Worm (Caenorhabditis elegans) whole organism, young adult: ENCODE data around the gene rpl-11.1.
A peak's percentile ranks its signal among the peaks of the same experiment; 100 is the strongest.

Experiments
- B0261.1 ChIP-seq: sonication (generic microtip); optimal IDR thresholded peaks from 2 replicates; lab custom pipeline; 2016; ENCODE audit warnings: mild to moderate bottlenecking, missing genetic modification characterization, moderate library complexity, missing compliant biosample characterization
- B0336.3 ChIP-seq: fragments of 200-800 bp; sonication (Bioruptor generic); IDR thresholded peaks from 2 replicates; pipeline ENCODE4 v1.3.6; 2022; ENCODE audit warnings: missing genetic modification characterization, missing compliant biosample characterization
- F10E7.11 ChIP-seq: sonication (generic microtip); optimal IDR thresholded peaks from 2 replicates; lab custom pipeline; 2017; ENCODE audit warnings: mild to moderate bottlenecking, missing genetic modification characterization, moderate library complexity, missing compliant biosample characterization
- F22D6.2 ChIP-seq: sonication (generic microtip); optimal IDR thresholded peaks from 2 replicates; lab custom pipeline; 2016; ENCODE audit warnings: mild to moderate bottlenecking, missing genetic modification characterization, missing compliant biosample characterization
- F33H1.4 ChIP-seq: fragments of 200-800 bp; sonication (Bioruptor generic); IDR thresholded peaks from 2 replicates; pipeline ENCODE4 v1.3.6; 2022; ENCODE audit warnings: missing genetic modification reagents, missing genetic modification characterization, missing compliant biosample characterization
- F39B2.1 ChIP-seq: fragments of 200-800 bp; sonication (Bioruptor generic); IDR thresholded peaks from 2 replicates; pipeline ENCODE4 v1.3.6; 2022; ENCODE audit warnings: missing genetic modification reagents, missing genetic modification characterization, missing compliant biosample characterization
- F52B5.7 ChIP-seq: sonication (generic microtip); optimal IDR thresholded peaks from 2 replicates; lab custom pipeline; 2016; ENCODE audit warnings: mild to moderate bottlenecking, missing genetic modification characterization, missing compliant biosample characterization
- K11D2.4 ChIP-seq: fragments of 200-800 bp; sonication (Bioruptor generic); IDR thresholded peaks from 2 replicates; pipeline ENCODE4 v1.3.6; 2022; ENCODE audit warnings: missing genetic modification reagents, missing genetic modification characterization, missing compliant biosample characterization
- K12H6.12 ChIP-seq: fragments of 200-800 bp; sonication (Bioruptor generic); optimal IDR thresholded peaks from 2 replicates; lab custom pipeline; 2018; ENCODE audit warnings: mild to moderate bottlenecking, missing genetic modification characterization, missing compliant biosample characterization
- ZK185.1 ChIP-seq: sonication (generic microtip); optimal IDR thresholded peaks from 2 replicates; lab custom pipeline; 2016; ENCODE audit warnings: mild to moderate bottlenecking, missing genetic modification characterization, missing compliant biosample characterization; ENCODE audit not compliant: poor library complexity, severe bottlenecking
- akir-1 ChIP-seq: fragments of 200-800 bp; sonication (Bioruptor generic); optimal IDR thresholded peaks from 2 replicates; lab custom pipeline; 2018; ENCODE audit warnings: mild to moderate bottlenecking, missing genetic modification characterization, moderate library complexity, missing compliant biosample characterization
- ama-1 ChIP-seq, 3 experiments: fragments of 150-350 bp in 1 of 3; sonication (generic microtip) in 2 of 3; optimal IDR thresholded peaks; 2 replicates each; lab custom pipeline; 2014 to 2018; ENCODE audit warnings: missing biosample characterization in 2 of 3, missing genetic modification characterization in 2 of 3, missing genetic modification reagents in 2 of 3
- attf-5 ChIP-seq: fragments of 200-800 bp; sonication (Bioruptor generic); optimal IDR thresholded peaks from 2 replicates; lab custom pipeline; 2018; ENCODE audit warnings: mild to moderate bottlenecking, missing genetic modification characterization, missing compliant biosample characterization
- attf-6 ChIP-seq: fragments of 200-800 bp; sonication (Bioruptor generic); IDR thresholded peaks from 2 replicates; pipeline ENCODE4 v1.3.6; 2022; ENCODE audit warnings: missing genetic modification reagents, missing genetic modification characterization, missing compliant biosample characterization
- cebp-1 ChIP-seq, 2 experiments: fragments of 200-800 bp in 1 of 2; sonication (Bioruptor generic) in 1 of 2; sonication (generic microtip) in 1 of 2; IDR thresholded peaks in 1 of 2; optimal IDR thresholded peaks in 1 of 2; 2 replicates each; pipeline versions ENCODE4 v1.3.6 to Lab custom; 2017 to 2022; ENCODE audit warnings: missing compliant biosample characterization in 2 of 2, missing genetic modification characterization in 2 of 2, mild to moderate bottlenecking in 1 of 2, missing genetic modification reagents in 1 of 2, moderate library complexity in 1 of 2
- cebp-2 ChIP-seq: fragments of 200-800 bp; sonication (Bioruptor generic); IDR thresholded peaks from 2 replicates; pipeline ENCODE4 v1.3.6; 2022; ENCODE audit warnings: missing genetic modification characterization, missing compliant biosample characterization
- ceh-100 ChIP-seq: fragments of 200-800 bp; sonication (Bioruptor generic); IDR thresholded peaks from 2 replicates; pipeline ENCODE4 v1.3.6; 2022; ENCODE audit warnings: missing genetic modification reagents, missing genetic modification characterization, missing compliant biosample characterization
- ceh-40 ChIP-seq: fragments of 200-800 bp; sonication (Bioruptor generic); IDR thresholded peaks from 2 replicates; pipeline ENCODE4 v1.3.6; 2022; ENCODE audit warnings: missing genetic modification characterization, missing compliant biosample characterization
- ceh-91 ChIP-seq: fragments of 200-800 bp; sonication (Bioruptor generic); IDR thresholded peaks from 2 replicates; pipeline ENCODE4 v1.3.6; 2022; ENCODE audit warnings: missing genetic modification reagents, missing genetic modification characterization, missing compliant biosample characterization
- chd-7 ChIP-seq: sonication (generic microtip); optimal IDR thresholded peaks from 2 replicates; lab custom pipeline; 2016; ENCODE audit warnings: mild to moderate bottlenecking, missing genetic modification characterization, moderate library complexity, missing compliant biosample characterization
- egrh-3 ChIP-seq: fragments of 200-800 bp; sonication (Bioruptor generic); IDR thresholded peaks from 2 replicates; pipeline ENCODE4 v1.3.6; 2022; ENCODE audit warnings: missing genetic modification reagents, missing genetic modification characterization, missing compliant biosample characterization
- hlh-26 ChIP-seq: fragments of 200-800 bp; sonication (Bioruptor generic); conservative IDR thresholded peaks from 2 replicates; pipeline ENCODE4 v1.3.6; 2022; ENCODE audit warnings: missing genetic modification reagents, missing genetic modification characterization, missing compliant biosample characterization
- let-607 ChIP-seq, 2 experiments: fragments of 200-800 bp in 1 of 2; sonication (Bioruptor generic) in 1 of 2; sonication (generic microtip) in 1 of 2; optimal IDR thresholded peaks; 2 replicates each; lab custom pipeline; 2016 to 2018; ENCODE audit warnings: mild to moderate bottlenecking in 2 of 2, missing compliant biosample characterization in 2 of 2, missing genetic modification characterization in 2 of 2, moderate library complexity in 2 of 2, missing genotype in 1 of 2
- lin-40 ChIP-seq: sonication (generic microtip); optimal IDR thresholded peaks from 2 replicates; lab custom pipeline; 2016; ENCODE audit warnings: missing genetic modification characterization, mild to moderate bottlenecking, missing compliant biosample characterization, missing genotype, missing genetic modification reagents
- lir-1 ChIP-seq: fragments of 200-800 bp; sonication (Bioruptor generic); conservative IDR thresholded peaks from 2 replicates; pipeline ENCODE4 v1.3.6; 2022; ENCODE audit warnings: missing genetic modification reagents, missing genetic modification characterization, missing compliant biosample characterization
- lsy-27 ChIP-seq: sonication (generic microtip); optimal IDR thresholded peaks from 2 replicates; lab custom pipeline; 2017; ENCODE audit warnings: missing genetic modification characterization, mild to moderate bottlenecking, missing compliant biosample characterization, antibody characterized with exemption, missing genotype, borderline replicate concordance; ENCODE audit not compliant: insufficient read depth
- mxl-1 ChIP-seq: sonication (generic microtip); optimal IDR thresholded peaks from 2 replicates; lab custom pipeline; 2016; ENCODE audit warnings: missing genetic modification characterization, missing compliant biosample characterization
- nhr-27 ChIP-seq: fragments of 200-800 bp; sonication (Bioruptor generic); optimal IDR thresholded peaks from 2 replicates; lab custom pipeline; 2018; ENCODE audit warnings: mild to moderate bottlenecking, missing genetic modification characterization, moderate library complexity, missing compliant biosample characterization
- pbrm-1 ChIP-seq: fragments of 200-800 bp; sonication (Bioruptor generic); IDR thresholded peaks from 2 replicates; pipeline ENCODE4 v1.3.6; 2022; ENCODE audit warnings: missing genetic modification reagents, missing genetic modification characterization, missing compliant biosample characterization
- rcor-1 ChIP-seq: fragments of 200-800 bp; sonication (Bioruptor generic); IDR thresholded peaks from 2 replicates; pipeline ENCODE4 v1.3.6; 2022; ENCODE audit warnings: missing genetic modification reagents, missing genetic modification characterization, missing compliant biosample characterization
- repo-1 ChIP-seq: sonication (generic microtip); optimal IDR thresholded peaks from 2 replicates; lab custom pipeline; 2017; ENCODE audit warnings: mild to moderate bottlenecking, missing genetic modification characterization, missing compliant biosample characterization
- snpc-3.4 ChIP-seq: sonication (generic microtip); optimal IDR thresholded peaks from 2 replicates; lab custom pipeline; 2017; ENCODE audit warnings: missing genetic modification characterization, mild to moderate bottlenecking, missing compliant biosample characterization, antibody characterized with exemption, moderate library complexity, missing genotype, missing genetic modification reagents
- sptf-2 ChIP-seq: fragments of 200-800 bp; sonication (Bioruptor generic); optimal IDR thresholded peaks from 2 replicates; lab custom pipeline; 2018; ENCODE audit warnings: mild to moderate bottlenecking, missing genetic modification characterization, missing compliant biosample characterization
- unc-130 ChIP-seq: sonication (generic microtip); optimal IDR thresholded peaks from 2 replicates; lab custom pipeline; 2016; ENCODE audit warnings: missing genetic modification reagents, missing genetic modification characterization, missing compliant biosample characterization
- unc-62 ChIP-seq: fragments of 150-350 bp; optimal IDR thresholded peaks from 2 replicates; lab custom pipeline; 2014; ENCODE audit warnings: missing biosample characterization, missing genetic modification reagents, missing genetic modification characterization
- xnd-1 ChIP-seq: sonication (generic microtip); optimal IDR thresholded peaks from 2 replicates; lab custom pipeline; 2016; ENCODE audit warnings: missing genotype, missing genetic modification reagents, missing genetic modification characterization, missing compliant biosample characterization
- zfh-2 ChIP-seq: fragments of 200-800 bp; sonication (Bioruptor generic); conservative IDR thresholded peaks from 2 replicates; pipeline ENCODE4 v1.3.6; 2022; ENCODE audit warnings: missing genetic modification reagents, missing genetic modification characterization, missing compliant biosample characterization
- ztf-28 ChIP-seq: fragments of 200-800 bp; sonication (Bioruptor generic); IDR thresholded peaks from 2 replicates; pipeline ENCODE4 v1.3.6; 2022; ENCODE audit warnings: missing genetic modification reagents, missing genetic modification characterization, missing compliant biosample characterization
- ztf-3 ChIP-seq: fragments of 200-800 bp; sonication (Bioruptor generic); optimal IDR thresholded peaks from 2 replicates; lab custom pipeline; 2018; ENCODE audit warnings: mild to moderate bottlenecking, missing genetic modification characterization, missing compliant biosample characterization

rpl-11.1 gene

DNA sequence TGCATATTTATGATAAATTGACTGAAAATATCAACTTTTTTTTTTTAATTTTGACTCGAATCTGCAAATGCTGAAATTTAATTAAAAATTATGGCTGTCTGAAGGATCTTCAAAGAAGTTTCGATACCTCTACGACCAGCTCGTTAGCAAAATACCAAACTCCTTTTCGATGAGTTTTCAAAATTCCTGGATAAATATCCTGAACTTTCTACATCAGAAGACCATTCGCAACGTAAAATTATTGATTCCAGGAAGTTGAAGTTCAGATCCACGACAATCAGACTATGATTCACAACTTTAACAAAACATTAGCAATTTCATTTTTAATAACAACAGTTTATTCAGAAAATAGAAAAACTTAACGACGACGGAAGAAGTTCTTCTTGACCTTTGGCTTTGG, 853 bp downstream of the rpl-11.1 start (continued):
- no peak for TF ChIP-seq repo-1 (tag; lab: Kevin White, UChicago)
- no peak for TF ChIP-seq chd-7
- TF ChIP-seq akir-1 (GFP tag; lab: Kevin White, UChicago) = no peak
- no peak for TF ChIP-seq F10E7.11
- TF ChIP-seq cebp-2 (GFP tag; lab: Robert Waterston, UW) = 0 out of 2 replicates have a peak, but pooled peaks have one; percentile 52
- TF ChIP-seq F22D6.2 (tag; lab: Kevin White, UChicago) = no peak
- peak; percentile 54; the same call in 1 of the 2 replicates for TF ChIP-seq F33H1.4 (GFP tag; lab: Robert Waterston, UW)
- no peak for TF ChIP-seq unc-62 (GFP tag; lab: Kevin White, UChicago)
- TF ChIP-seq K11D2.4 (GFP tag; lab: Robert Waterston, UW) = no peak
- peak; percentile 51 for TF ChIP-seq pbrm-1 (GFP tag; lab: Robert Waterston, UW)
- TF ChIP-seq rcor-1 (GFP tag; lab: Robert Waterston, UW) = peak; percentile 68
- no peak for TF ChIP-seq K12H6.12 (tag; lab: Kevin White, UChicago)
- TF ChIP-seq ceh-100 = peak; percentile 33; the same call in 1 of the 2 replicates
- no peak for TF ChIP-seq cebp-1 (GFP tag; IDR thresholded peaks at IDR 0.05; lab: Robert Waterston, UW)
- TF ChIP-seq cebp-1 (tag; optimal IDR thresholded peaks at IDR 0.05; lab: Kevin White, UChicago) = peak; percentile 41
- TF ChIP-seq B0336.3 (GFP tag; lab: Robert Waterston, UW) = peak; percentile 93
- no peak for TF ChIP-seq attf-5 (GFP tag; lab: Kevin White, UChicago)
- 0 out of 2 replicates have a peak, but pooled peaks have one; percentile 34 for TF ChIP-seq F39B2.1 (GFP tag; lab: Robert Waterston, UW)
- 0 out of 2 replicates have a peak, but pooled peaks have one; percentile 61 for TF ChIP-seq attf-6 (GFP tag; lab: Robert Waterston, UW)
- TF ChIP-seq snpc-3.4 (tag; lab: Kevin White, UChicago) = peak; percentile 53
- TF ChIP-seq let-607 (tag; optimal IDR thresholded peaks at IDR 0.05; lab: Kevin White, UChicago) = peak in 1 of 2 experiments; percentile 7
- TF ChIP-seq F52B5.7 (tag; lab: Kevin White, UChicago) = peak; percentile 9
- TF ChIP-seq lir-1 = no peak
- no peak for TF ChIP-seq ztf-28 (GFP tag; lab: Robert Waterston, UW)
- TF ChIP-seq hlh-26 (GFP tag; lab: Robert Waterston, UW) = no peak
- TF ChIP-seq ceh-91 (GFP tag; lab: Robert Waterston, UW) = no peak
- no peak for TF ChIP-seq sptf-2 (GFP tag; lab: Kevin White, UChicago)
- TF ChIP-seq ZK185.1 = no peak
- TF ChIP-seq B0261.1 = peak; percentile 19
- TF ChIP-seq, all 124 proteins: peak for 49

DNA sequence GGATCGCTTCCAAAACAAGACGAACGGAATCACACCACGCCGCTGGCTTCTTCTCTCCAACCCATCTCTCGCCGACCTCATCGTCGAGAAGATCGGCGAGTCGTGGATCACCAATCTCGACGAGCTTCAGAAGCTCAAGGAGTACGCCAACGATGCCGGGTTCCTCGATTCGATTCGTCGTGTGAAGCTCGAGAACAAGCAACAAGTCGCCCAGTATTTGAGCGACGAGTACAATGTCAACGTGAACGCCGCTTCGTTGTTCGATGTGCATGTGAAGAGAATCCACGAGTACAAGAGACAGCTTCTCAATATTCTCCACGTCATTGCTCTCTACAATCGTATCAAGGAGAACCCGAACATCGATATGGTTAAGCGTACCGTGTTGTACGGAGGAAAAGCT, 2.2 kb downstream of the rpl-11.1 start:
- TF ChIP-seq B0261.1 (no peak), lsy-27 (tag; lab: Kevin White, UChicago) (no peak), xnd-1 (tag; lab: Kevin White, UChicago) (no peak), mxl-1 (tag; lab: Kevin White, UChicago) (no peak), ztf-3 (GFP tag; lab: Kevin White, UChicago) (no peak), nhr-27 (tag; lab: Kevin White, UChicago) (no peak), ZK185.1 (no peak), F33H1.4 (GFP tag; lab: Robert Waterston, UW) (no peak)

DNA sequence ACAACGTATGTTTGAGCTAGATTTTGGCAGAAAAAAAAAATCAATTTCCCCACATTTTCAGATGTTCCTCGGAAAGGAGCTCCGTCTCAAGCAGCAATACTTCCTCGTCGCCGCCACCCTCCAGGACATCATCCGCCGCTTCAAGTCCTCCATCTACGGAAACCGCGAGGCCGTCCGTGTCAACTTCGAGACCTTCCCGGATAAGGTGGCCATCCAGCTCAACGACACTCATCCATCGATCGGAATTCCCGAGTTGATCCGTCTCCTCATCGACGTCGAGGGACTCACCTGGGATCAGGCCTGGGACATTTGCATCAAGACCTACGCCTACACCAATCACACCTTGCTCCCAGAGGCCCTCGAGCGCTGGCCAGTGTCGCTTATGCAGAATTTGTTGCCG, 3.2 kb downstream of the rpl-11.1 start:
- TF ChIP-seq lin-40 (tag; lab: Kevin White, UChicago) (no peak), ceh-40 (no peak), ama-1 (optimal IDR thresholded peaks at IDR 0.05; lab: Kevin White, UChicago) (no peak), ama-1 (GFP tag; optimal IDR thresholded peaks at IDR 0.05; lab: Kevin White, UChicago) (no peak), unc-130 (GFP tag; lab: Kevin White, UChicago) (no peak), zfh-2 (GFP tag; lab: Robert Waterston, UW) (peak; percentile 59; the same call in 1 of the 2 replicates), egrh-3 (GFP tag; lab: Robert Waterston, UW) (no peak)
